Worm (Caenorhabditis elegans): ENCODE measurements around the gene F07A11.5.

Gene F07A11.5

DNA sequence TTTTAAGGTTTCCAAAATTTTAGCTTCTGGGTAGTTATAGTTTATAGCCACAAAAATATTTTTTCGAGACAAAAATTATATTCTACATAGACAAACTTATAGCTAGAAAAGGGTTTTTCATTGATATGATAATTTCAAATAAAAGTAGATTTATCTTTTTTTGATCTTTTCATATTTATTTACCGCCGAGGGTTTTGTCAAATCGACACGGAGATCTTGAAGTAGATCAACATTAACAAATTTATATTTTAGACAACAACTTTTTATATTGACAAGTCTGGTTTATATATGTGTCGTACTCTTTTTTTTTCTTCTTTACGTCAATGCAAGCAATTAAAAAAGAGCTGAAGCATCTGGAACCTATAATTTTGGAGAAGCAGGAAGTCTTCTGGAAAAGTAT is 46.8 kb downstream of the F07A11.5 start:
- TF ChIP-seq hlh-13 (GFP tag; optimal IDR thresholded peaks at IDR 0.05) (no peak), dmd-4 (tag; optimal IDR thresholded peaks at IDR 0.05; ENCODE audit: borderline replicate concordance) (no peak), mec-3 (tag; optimal IDR thresholded peaks at IDR 0.05; ENCODE audit: borderline replicate concordance) (no peak), unc-55 (GFP tag; optimal IDR thresholded peaks at IDR 0.05) (no peak), lin-11 (tag; optimal IDR thresholded peaks at IDR 0.05) (no peak), unc-86 (tag; optimal IDR thresholded peaks at IDR 0.05) (no peak), gmeb-2 (tag; optimal IDR thresholded peaks at IDR 0.05) (no peak), elt-4 (tag; optimal IDR thresholded peaks at IDR 0.05) (no peak)
